Worm (Caenorhabditis elegans) whole organism, young adult: ENCODE data around the gene sqv-3.

Source experiments
- B0019.2 ChIP-seq: fragments of 200-800 bp; sonication (Bioruptor generic); conservative IDR thresholded peaks from 2 replicates; pipeline ENCODE4 v1.3.6; 2022; ENCODE audit warnings: missing genetic modification reagents, missing genetic modification characterization, missing compliant biosample characterization
- B0035.1 ChIP-seq: sonication (generic microtip); optimal IDR thresholded peaks from 2 replicates; lab custom pipeline; 2016; ENCODE audit warnings: missing genetic modification characterization, mild to moderate bottlenecking, missing compliant biosample characterization, missing genotype, missing genetic modification reagents
- B0261.1 ChIP-seq: sonication (generic microtip); optimal IDR thresholded peaks from 2 replicates; lab custom pipeline; 2016; ENCODE audit warnings: mild to moderate bottlenecking, missing genetic modification characterization, moderate library complexity, missing compliant biosample characterization
- C17E4.6 ChIP-seq: fragments of 200-800 bp; sonication (Bioruptor generic); IDR thresholded peaks from 2 replicates; pipeline ENCODE4 v1.3.6; 2022; ENCODE audit warnings: missing genetic modification reagents, missing genetic modification characterization, missing compliant biosample characterization
- D2030.7 ChIP-seq: fragments of 200-800 bp; sonication (Bioruptor generic); IDR thresholded peaks from 2 replicates; pipeline ENCODE4 v1.3.6; 2022; ENCODE audit warnings: missing genetic modification reagents, missing genetic modification characterization, missing compliant biosample characterization
- F37B4.10 ChIP-seq: fragments of 200-800 bp; sonication (Bioruptor generic); IDR thresholded peaks from 2 replicates; pipeline ENCODE4 v1.3.6; 2022; ENCODE audit warnings: missing genetic modification characterization, missing compliant biosample characterization
- F52B5.7 ChIP-seq: sonication (generic microtip); optimal IDR thresholded peaks from 2 replicates; lab custom pipeline; 2016; ENCODE audit warnings: mild to moderate bottlenecking, missing genetic modification characterization, missing compliant biosample characterization
- K11D2.4 ChIP-seq: fragments of 200-800 bp; sonication (Bioruptor generic); IDR thresholded peaks from 2 replicates; pipeline ENCODE4 v1.3.6; 2022; ENCODE audit warnings: missing genetic modification reagents, missing genetic modification characterization, missing compliant biosample characterization
- K12H6.12 ChIP-seq: fragments of 200-800 bp; sonication (Bioruptor generic); optimal IDR thresholded peaks from 2 replicates; lab custom pipeline; 2018; ENCODE audit warnings: mild to moderate bottlenecking, missing genetic modification characterization, missing compliant biosample characterization
- Y67H2A.10 ChIP-seq: fragments of 200-800 bp; sonication (Bioruptor generic); conservative IDR thresholded peaks from 2 replicates; pipeline ENCODE4 v1.3.6; 2022; ENCODE audit warnings: missing genetic modification reagents, missing genetic modification characterization, missing compliant biosample characterization
- athp-1 ChIP-seq: sonication (generic microtip); optimal IDR thresholded peaks from 2 replicates; lab custom pipeline; 2017; ENCODE audit warnings: mild to moderate bottlenecking, missing genetic modification characterization, missing compliant biosample characterization
- bed-2 ChIP-seq: fragments of 200-800 bp; sonication (Bioruptor generic); IDR thresholded peaks from 2 replicates; pipeline ENCODE4 v1.3.6; 2022; ENCODE audit warnings: missing genetic modification reagents, missing genetic modification characterization, missing compliant biosample characterization
- ccch-3 ChIP-seq: fragments of 200-800 bp; sonication (Bioruptor generic); optimal IDR thresholded peaks from 2 replicates; lab custom pipeline; 2018; ENCODE audit warnings: mild to moderate bottlenecking, missing genetic modification characterization, missing compliant biosample characterization
- cebp-1 ChIP-seq, 2 experiments: fragments of 200-800 bp in 1 of 2; sonication (Bioruptor generic) in 1 of 2; sonication (generic microtip) in 1 of 2; IDR thresholded peaks in 1 of 2; optimal IDR thresholded peaks in 1 of 2; 2 replicates each; pipeline versions ENCODE4 v1.3.6 to Lab custom; 2017 to 2022; ENCODE audit warnings: missing compliant biosample characterization in 2 of 2, missing genetic modification characterization in 2 of 2, mild to moderate bottlenecking in 1 of 2, missing genetic modification reagents in 1 of 2, moderate library complexity in 1 of 2
- ceh-91 ChIP-seq: fragments of 200-800 bp; sonication (Bioruptor generic); IDR thresholded peaks from 2 replicates; pipeline ENCODE4 v1.3.6; 2022; ENCODE audit warnings: missing genetic modification reagents, missing genetic modification characterization, missing compliant biosample characterization
- dpl-1 ChIP-seq: fragments of 150-350 bp; optimal IDR thresholded peaks from 2 replicates; lab custom pipeline; 2014; ENCODE audit warnings: missing biosample characterization, missing genetic modification reagents, missing genetic modification characterization
- egrh-3 ChIP-seq: fragments of 200-800 bp; sonication (Bioruptor generic); IDR thresholded peaks from 2 replicates; pipeline ENCODE4 v1.3.6; 2022; ENCODE audit warnings: missing genetic modification reagents, missing genetic modification characterization, missing compliant biosample characterization
- ets-4 ChIP-seq: fragments of 200-800 bp; sonication (Bioruptor generic); optimal IDR thresholded peaks from 2 replicates; lab custom pipeline; 2018; ENCODE audit warnings: mild to moderate bottlenecking, missing genetic modification characterization, missing compliant biosample characterization
- gei-17 ChIP-seq: fragments of 200-800 bp; sonication (Bioruptor generic); optimal IDR thresholded peaks from 2 replicates; lab custom pipeline; 2018; ENCODE audit warnings: mild to moderate bottlenecking, missing genetic modification characterization, missing compliant biosample characterization
- him-1 ChIP-seq: sonication (generic microtip); optimal IDR thresholded peaks from 2 replicates; lab custom pipeline; 2016; ENCODE audit warnings: missing genotype, missing genetic modification reagents, missing genetic modification characterization, missing compliant biosample characterization
- hlh-12 ChIP-seq: sonication (generic microtip); optimal IDR thresholded peaks from 2 replicates; lab custom pipeline; 2016; ENCODE audit warnings: missing genetic modification characterization, missing compliant biosample characterization
- hlh-26 ChIP-seq: fragments of 200-800 bp; sonication (Bioruptor generic); conservative IDR thresholded peaks from 2 replicates; pipeline ENCODE4 v1.3.6; 2022; ENCODE audit warnings: missing genetic modification reagents, missing genetic modification characterization, missing compliant biosample characterization
- hsf-1 ChIP-seq: fragments of 200-800 bp; sonication (Bioruptor generic); IDR thresholded peaks from 2 replicates; pipeline ENCODE4 v1.3.6; 2022; ENCODE audit warnings: missing genetic modification reagents, missing genetic modification characterization, missing compliant biosample characterization
- let-526 ChIP-seq: fragments of 200-800 bp; sonication (Bioruptor generic); IDR thresholded peaks from 2 replicates; pipeline ENCODE4 v1.3.6; 2022; ENCODE audit warnings: missing genetic modification reagents, missing genetic modification characterization, missing compliant biosample characterization
- madf-3 ChIP-seq: fragments of 200-800 bp; sonication (Bioruptor generic); IDR thresholded peaks from 2 replicates; pipeline ENCODE4 v1.3.6; 2022; ENCODE audit warnings: missing genetic modification reagents, missing genetic modification characterization, missing compliant biosample characterization
- madf-6 ChIP-seq: fragments of 200-800 bp; sonication (Bioruptor generic); IDR thresholded peaks from 2 replicates; pipeline ENCODE4 v1.3.6; 2022; ENCODE audit warnings: missing genetic modification reagents, missing genetic modification characterization, missing compliant biosample characterization
- mcd-1 ChIP-seq: fragments of 200-800 bp; sonication (Bioruptor generic); IDR thresholded peaks from 2 replicates; pipeline ENCODE4 v1.3.6; 2022; ENCODE audit warnings: missing genetic modification reagents, missing genetic modification characterization, missing compliant biosample characterization
- mel-28 ChIP-seq: sonication (generic microtip); optimal IDR thresholded peaks from 2 replicates; lab custom pipeline; 2016; ENCODE audit warnings: borderline replicate concordance, mild to moderate bottlenecking, missing genetic modification characterization, missing compliant biosample characterization
- nfya-2 ChIP-seq: fragments of 200-800 bp; sonication (Bioruptor generic); IDR thresholded peaks from 2 replicates; pipeline ENCODE4 v1.3.6; 2022; ENCODE audit warnings: missing genetic modification reagents, missing genetic modification characterization, missing compliant biosample characterization
- nhr-27 ChIP-seq: fragments of 200-800 bp; sonication (Bioruptor generic); optimal IDR thresholded peaks from 2 replicates; lab custom pipeline; 2018; ENCODE audit warnings: mild to moderate bottlenecking, missing genetic modification characterization, moderate library complexity, missing compliant biosample characterization
- nhr-80 ChIP-seq: sonication (generic microtip); optimal IDR thresholded peaks from 2 replicates; lab custom pipeline; 2016; ENCODE audit warnings: missing genetic modification characterization, missing compliant biosample characterization
- rcor-1 ChIP-seq: fragments of 200-800 bp; sonication (Bioruptor generic); IDR thresholded peaks from 2 replicates; pipeline ENCODE4 v1.3.6; 2022; ENCODE audit warnings: missing genetic modification reagents, missing genetic modification characterization, missing compliant biosample characterization
- rec-8 ChIP-seq, 2 experiments: sonication (generic microtip); optimal IDR thresholded peaks; 2 replicates each; lab custom pipeline; 2016; ENCODE audit warnings: mild to moderate bottlenecking in 2 of 2, missing genetic modification characterization in 2 of 2, missing genetic modification reagents in 2 of 2, missing genotype in 2 of 2, missing biosample characterization in 1 of 2, missing compliant biosample characterization in 1 of 2, moderate library complexity in 1 of 2
- sdz-38 ChIP-seq: sonication (generic microtip); optimal IDR thresholded peaks from 2 replicates; lab custom pipeline; 2016; ENCODE audit warnings: missing genotype, missing genetic modification characterization, missing compliant biosample characterization
- tbp1 ChIP-seq: fragments of 200-800 bp; sonication (Bioruptor generic); optimal IDR thresholded peaks from 2 replicates; lab custom pipeline; 2018; ENCODE audit warnings: mild to moderate bottlenecking, missing genetic modification characterization, missing compliant biosample characterization
- tbx-9 ChIP-seq: sonication (generic microtip); optimal IDR thresholded peaks from 2 replicates; lab custom pipeline; 2016; ENCODE audit warnings: borderline replicate concordance, missing genetic modification characterization, inconsistent platforms, missing compliant biosample characterization
- tlf-1 ChIP-seq: fragments of 200-800 bp; sonication (Bioruptor generic); optimal IDR thresholded peaks from 2 replicates; lab custom pipeline; 2018; ENCODE audit warnings: mild to moderate bottlenecking, missing genetic modification characterization, missing compliant biosample characterization
- unc-62 ChIP-seq: fragments of 150-350 bp; optimal IDR thresholded peaks from 2 replicates; lab custom pipeline; 2014; ENCODE audit warnings: missing biosample characterization, missing genetic modification reagents, missing genetic modification characterization
- xnd-1 ChIP-seq: sonication (generic microtip); optimal IDR thresholded peaks from 2 replicates; lab custom pipeline; 2016; ENCODE audit warnings: missing genotype, missing genetic modification reagents, missing genetic modification characterization, missing compliant biosample characterization
- zfh-2 ChIP-seq: fragments of 200-800 bp; sonication (Bioruptor generic); conservative IDR thresholded peaks from 2 replicates; pipeline ENCODE4 v1.3.6; 2022; ENCODE audit warnings: missing genetic modification reagents, missing genetic modification characterization, missing compliant biosample characterization
- ztf-25 ChIP-seq: fragments of 200-800 bp; sonication (Bioruptor generic); IDR thresholded peaks from 2 replicates; pipeline ENCODE4 v1.3.6; 2022; ENCODE audit warnings: missing genetic modification reagents, missing genetic modification characterization, missing compliant biosample characterization
- ztf-3 ChIP-seq: fragments of 200-800 bp; sonication (Bioruptor generic); optimal IDR thresholded peaks from 2 replicates; lab custom pipeline; 2018; ENCODE audit warnings: mild to moderate bottlenecking, missing genetic modification characterization, missing compliant biosample characterization
- ztf-6 ChIP-seq: fragments of 200-800 bp; sonication (Bioruptor generic); IDR thresholded peaks from 2 replicates; pipeline ENCODE4 v1.3.6; 2022; ENCODE audit warnings: missing genetic modification reagents, missing genetic modification characterization, missing compliant biosample characterization

Gene sqv-3

ce11 chrIII:9807560-9808046, 27.4 kb upstream of the sqv-3 start (continued):
- no peak for TF ChIP-seq nfya-2 (GFP tag; lab: Robert Waterston, UW)
- no peak for TF ChIP-seq unc-62
- no peak for TF ChIP-seq B0035.1 (tag; lab: Kevin White, UChicago)
- no peak for TF ChIP-seq ztf-25 (GFP tag; lab: Robert Waterston, UW)
- TF ChIP-seq dpl-1 (GFP tag; lab: Kevin White, UChicago), result no peak
- no peak for TF ChIP-seq hlh-26 (GFP tag; lab: Robert Waterston, UW)
- TF ChIP-seq athp-1 (tag; lab: Kevin White, UChicago), result no peak
- TF ChIP-seq hsf-1 (GFP tag; lab: Robert Waterston, UW), result no peak
- TF ChIP-seq ets-4 (GFP tag; lab: Kevin White, UChicago), result no peak
- TF ChIP-seq ccch-3, result no peak
- TF ChIP-seq nhr-27 (tag; lab: Kevin White, UChicago), result no peak
- TF ChIP-seq sdz-38 (tag; lab: Kevin White, UChicago), result no peak
- no peak for TF ChIP-seq F52B5.7 (tag; lab: Kevin White, UChicago)
- TF ChIP-seq, all 124 proteins: peak for 6

ce11 chrIII:9806968-9807559, 26.9 kb upstream of the sqv-3 start, which contains the start of gene ZK632.4:
ZK632.4 (minus strand) TSS chrIII:9807454.
- TF ChIP-seq B0035.1 (tag; lab: Kevin White, UChicago) (no peak), cebp-1 (GFP tag; IDR thresholded peaks at IDR 0.05; lab: Robert Waterston, UW) (no peak), cebp-1 (tag; optimal IDR thresholded peaks at IDR 0.05; lab: Kevin White, UChicago) (peak; percentile 41)

ce11 chrIII:9804997-9805610, 24.9 kb upstream of the sqv-3 start, which contains the start of gene riok-3:
riok-3 (minus strand) TSS chrIII:9805011.
- TF ChIP-seq rec-8 (tag; optimal IDR thresholded peaks at IDR 0.05; lab: Kevin White, UChicago) (no peak), gei-17 (no peak), nhr-80 (tag; lab: Kevin White, UChicago) (no peak), tlf-1 (GFP tag; lab: Kevin White, UChicago) (peak; percentile 1), K11D2.4 (peak; percentile 38; the same call in 1 of the 2 replicates), Y67H2A.10 (no peak), K12H6.12 (tag; lab: Kevin White, UChicago) (no peak), mcd-1 (GFP tag; lab: Robert Waterston, UW) (peak; percentile 33; the same call in 1 of the 2 replicates), madf-6 (GFP tag; lab: Robert Waterston, UW) (no peak; the same call in 1 of the 2 replicates), him-1 (tag; lab: Kevin White, UChicago) (no peak), bed-2 (no peak), B0035.1 (tag; lab: Kevin White, UChicago) (no peak), rcor-1 (GFP tag; lab: Robert Waterston, UW) (no peak), F52B5.7 (tag; lab: Kevin White, UChicago) (no peak), ztf-6 (GFP tag; lab: Robert Waterston, UW) (no peak), ztf-3 (peak; percentile 19), B0261.1 (tag; lab: Kevin White, UChicago) (no peak), D2030.7 (no peak), unc-62 (no peak), let-526 (no peak), tbp1 (peak; percentile 15), ceh-91 (GFP tag; lab: Robert Waterston, UW) (no peak), egrh-3 (no peak), tbx-9 (no peak), madf-3 (GFP tag; lab: Robert Waterston, UW) (no peak), sdz-38 (tag; lab: Kevin White, UChicago) (no peak), C17E4.6 (GFP tag; lab: Robert Waterston, UW) (no peak), zfh-2 (GFP tag; lab: Robert Waterston, UW) (no peak), B0019.2 (no peak), F37B4.10 (GFP tag; lab: Robert Waterston, UW) (no peak), hlh-12 (tag; lab: Kevin White, UChicago) (no peak), mel-28 (tag; lab: Kevin White, UChicago) (no peak), xnd-1 (no peak)
